Fruit fly (Drosophila melanogaster) whole organism, embryonic: ENCODE results near the gene CheA29a.

Source experiments
- Antp ChIP-seq: fragments of 200-800 bp; sonication (Bioruptor generic); optimal IDR thresholded peaks from 3 replicates; lab custom pipeline; 2016; ENCODE audit warnings: missing biosample characterization, missing genetic modification characterization
- B-H2 ChIP-seq: fragments of 200-800 bp; sonication (Bioruptor generic); optimal IDR thresholded peaks from 2 replicates; lab custom pipeline; 2018; ENCODE audit warnings: missing biosample characterization, mild to moderate bottlenecking, missing genetic modification characterization
- CG11456 ChIP-seq: fragments of 200-800 bp; sonication (Bioruptor generic); IDR thresholded peaks from 3 replicates; pipeline ENCODE4 v1.3.6; 2022; ENCODE audit warnings: missing biosample characterization, missing genetic modification characterization
- CG12769 ChIP-seq: fragments of 200-800 bp; sonication (Bioruptor generic); optimal IDR thresholded peaks from 2 replicates; lab custom pipeline; 2019; ENCODE audit warnings: missing biosample characterization, mild to moderate bottlenecking, missing genetic modification characterization, moderate library complexity
- CG14050 ChIP-seq: fragments of 200-800 bp; sonication (Bioruptor generic); IDR thresholded peaks from 3 replicates; pipeline ENCODE4 v1.3.6; 2022; ENCODE audit warnings: missing biosample characterization, missing genetic modification characterization
- CG15269 ChIP-seq: fragments of 200-800 bp; sonication (Bioruptor generic); optimal IDR thresholded peaks from 2 replicates; lab custom pipeline; 2018; ENCODE audit warnings: missing biosample characterization, mild to moderate bottlenecking, missing genetic modification characterization, moderate library complexity
- CG16779 ChIP-seq: fragments of 200-800 bp; sonication (Bioruptor generic); IDR thresholded peaks from 2 replicates; pipeline ENCODE4 v1.3.6; 2022; ENCODE audit warnings: missing biosample characterization, missing genetic modification characterization
- CG1792 ChIP-seq: fragments of 200-800 bp; sonication (Bioruptor generic); optimal IDR thresholded peaks from 2 replicates; lab custom pipeline; 2016; ENCODE audit warnings: missing biosample characterization, missing genetic modification characterization
- CG2199 ChIP-seq: fragments of 200-800 bp; sonication (Bioruptor generic); IDR thresholded peaks from 3 replicates; pipeline ENCODE4 v1.3.6; 2022; ENCODE audit warnings: missing biosample characterization, missing genetic modification characterization
- CG2712 ChIP-seq: fragments of 200-800 bp; optimal IDR thresholded peaks from 3 replicates; lab custom pipeline; 2019; ENCODE audit warnings: missing biosample characterization, mild to moderate bottlenecking, missing genetic modification characterization, moderate library complexity
- CG31441 ChIP-seq: fragments of 200-800 bp; sonication (Bioruptor generic); IDR thresholded peaks from 2 replicates; pipeline ENCODE4 v1.3.6; 2022; ENCODE audit warnings: missing biosample characterization, missing genetic modification characterization
- CG3726 ChIP-seq: fragments of 200-800 bp; sonication (Bioruptor generic); IDR thresholded peaks from 3 replicates; pipeline ENCODE4, ENCODE4 v1.3.6; 2022; ENCODE audit warnings: missing biosample characterization, missing genetic modification characterization
- CG43689 ChIP-seq: fragments of 200-800 bp; sonication (Bioruptor generic); IDR thresholded peaks from 2 replicates; pipeline ENCODE4 v1.3.6; 2022; ENCODE audit warnings: missing biosample characterization, missing genetic modification characterization
- CG6175 ChIP-seq: fragments of 200-800 bp; sonication (Bioruptor generic); IDR thresholded peaks from 3 replicates; pipeline ENCODE4 v1.3.6; 2022; ENCODE audit warnings: missing biosample characterization, missing genetic modification characterization
- CG7786 ChIP-seq: fragments of 200-800 bp; sonication (Bioruptor generic); optimal IDR thresholded peaks from 2 replicates; lab custom pipeline; 2016; ENCODE audit warnings: missing biosample characterization, missing genetic modification characterization
- CG7839 ChIP-seq: fragments of 200-800 bp; sonication (Bioruptor generic); optimal IDR thresholded peaks from 3 replicates; lab custom pipeline; 2018; ENCODE audit warnings: missing biosample characterization, mild to moderate bottlenecking, missing genetic modification characterization, moderate library complexity
- CG8765 ChIP-seq: fragments of 200-800 bp; sonication (Bioruptor generic); IDR thresholded peaks from 2 replicates; pipeline ENCODE4 v1.3.6; 2022; ENCODE audit warnings: missing biosample characterization, missing genetic modification characterization
- CoRest ChIP-seq: fragments of 200-800 bp; sonication (Bioruptor generic); optimal IDR thresholded peaks from 3 replicates; lab custom pipeline; 2018; ENCODE audit warnings: missing biosample characterization, mild to moderate bottlenecking, missing genetic modification characterization, moderate library complexity
- Doc2 ChIP-seq: fragments of 200-800 bp; sonication (Bioruptor generic); IDR thresholded peaks from 2 replicates; pipeline ENCODE4 v1.3.6; 2022; ENCODE audit warnings: missing biosample characterization, missing genetic modification characterization
- Gug ChIP-seq: fragments of 200-800 bp; sonication (Bioruptor generic); IDR thresholded peaks from 4 replicates; pipeline ENCODE4 v1.3.6; 2022; ENCODE audit warnings: missing biosample characterization, missing genetic modification characterization
- HHEX ChIP-seq: fragments of 200-800 bp; sonication (Bioruptor generic); optimal IDR thresholded peaks from 3 replicates; lab custom pipeline; 2017; ENCODE audit warnings: missing biosample characterization, mild to moderate bottlenecking, missing genetic modification characterization, missing genetic modification reagents
- Hand ChIP-seq: fragments of 200-800 bp; sonication (Bioruptor generic); optimal IDR thresholded peaks from 2 replicates; lab custom pipeline; 2017; ENCODE audit warnings: mild to moderate bottlenecking, missing biosample characterization, missing genetic modification reagents, missing genetic modification characterization
- HmgZ ChIP-seq: fragments of 200-800 bp; sonication (Bioruptor generic); optimal IDR thresholded peaks from 2 replicates; lab custom pipeline; 2018; ENCODE audit warnings: missing biosample characterization, mild to moderate bottlenecking, missing genetic modification characterization
- Hmr ChIP-seq: fragments of 200-800 bp; sonication (Bioruptor generic); optimal IDR thresholded peaks from 3 replicates; lab custom pipeline; 2017; ENCODE audit warnings: mild to moderate bottlenecking, missing biosample characterization, missing genetic modification reagents, missing genetic modification characterization
- Max ChIP-seq: fragments of 200-800 bp; sonication (Bioruptor generic); optimal IDR thresholded peaks from 2 replicates; lab custom pipeline; 2016; ENCODE audit warnings: missing biosample characterization, mild to moderate bottlenecking, missing genetic modification characterization
- Med ChIP-seq: fragments of 200-800 bp; sonication (Bioruptor generic); peaks from one replicate; lab custom pipeline; 2016; ENCODE audit warnings: missing biosample characterization, missing genetic modification characterization, mild to moderate bottlenecking, inconsistent platforms, moderate library complexity
- Myb ChIP-seq: fragments of 200-800 bp; sonication (Bioruptor generic); optimal IDR thresholded peaks from 2 replicates; lab custom pipeline; 2016; ENCODE audit warnings: missing biosample characterization, missing genetic modification characterization
- Rfx ChIP-seq: fragments of 200-800 bp; sonication (Bioruptor generic); IDR thresholded peaks from 2 replicates; pipeline ENCODE4 v1.3.6; 2022; ENCODE audit warnings: missing biosample characterization, missing genetic modification characterization
- Sin3A ChIP-seq: fragments of >200 bp; optimal IDR thresholded peaks from 2 replicates; lab custom pipeline; 2018
- Six4 ChIP-seq: fragments of 200-800 bp; sonication (Bioruptor generic); optimal IDR thresholded peaks from 2 replicates; lab custom pipeline; 2016; ENCODE audit warnings: missing biosample characterization, missing genetic modification characterization
- Ssrp ChIP-seq: fragments of 200-800 bp; sonication (Bioruptor generic); optimal IDR thresholded peaks from 2 replicates; lab custom pipeline; 2018; ENCODE audit warnings: missing biosample characterization, mild to moderate bottlenecking, missing genetic modification characterization, moderate library complexity
- dan ChIP-seq: fragments of 200-800 bp; sonication (Bioruptor generic); IDR thresholded peaks from 2 replicates; pipeline ENCODE4 v1.3.6; 2022; ENCODE audit warnings: missing biosample characterization, missing genetic modification characterization
- gsb ChIP-seq: fragments of 200-800 bp; sonication (Bioruptor generic); IDR thresholded peaks from 2 replicates; pipeline ENCODE4 v1.3.6; 2022; ENCODE audit warnings: missing biosample characterization, missing genetic modification characterization
- gt ChIP-seq: fragments of 200-800 bp; sonication (Bioruptor generic); IDR thresholded peaks from 2 replicates; pipeline ENCODE4 v1.3.6; 2022; ENCODE audit warnings: missing biosample characterization, missing genetic modification characterization
- inv ChIP-seq: fragments of 200-800 bp; sonication (Bioruptor generic); IDR thresholded peaks from 2 replicates; pipeline ENCODE4 v1.3.6; 2022; ENCODE audit warnings: missing biosample characterization, missing genetic modification characterization; ENCODE audit not compliant: partially characterized antibody
- knrl ChIP-seq: fragments of 200-800 bp; sonication (Bioruptor generic); IDR thresholded peaks from 3 replicates; pipeline ENCODE4 v1.3.6; 2022; ENCODE audit warnings: missing biosample characterization, missing genetic modification characterization; ENCODE audit not compliant: partially characterized antibody
- luna ChIP-seq: fragments of 200-800 bp; sonication (Bioruptor generic); optimal IDR thresholded peaks from 2 replicates; lab custom pipeline; 2016; ENCODE audit warnings: missing biosample characterization, missing genetic modification characterization
- org-1 ChIP-seq: fragments of 200-800 bp; sonication (Bioruptor generic); optimal IDR thresholded peaks from 2 replicates; lab custom pipeline; 2017; ENCODE audit warnings: missing biosample characterization, missing genetic modification characterization
- pan ChIP-seq, 4 experiments: fragments of >200 bp in 3 of 4; fragments of 200-800 bp in 1 of 4; sonication (Bioruptor generic) in 1 of 4; optimal IDR thresholded peaks in 3 of 4; IDR thresholded peaks in 1 of 4; 2 replicates each; pipeline versions ENCODE4 v1.3.6 to Lab custom; 2017 to 2022; ENCODE audit warnings: missing biosample characterization in 2 of 4, missing genetic modification characterization in 2 of 4, mixed read lengths in 1 of 4
- pb ChIP-seq: fragments of 200-800 bp; sonication (Bioruptor generic); optimal IDR thresholded peaks from 3 replicates; lab custom pipeline; 2016; ENCODE audit warnings: missing biosample characterization, missing genetic modification characterization
- pfk ChIP-seq: fragments of 200-800 bp; sonication (Bioruptor generic); optimal IDR thresholded peaks from 2 replicates; lab custom pipeline; 2018; ENCODE audit warnings: missing biosample characterization, mild to moderate bottlenecking, missing genetic modification characterization, moderate library complexity
- slou ChIP-seq: fragments of 200-800 bp; sonication (Bioruptor generic); optimal IDR thresholded peaks from 3 replicates; lab custom pipeline; 2016; ENCODE audit warnings: missing biosample characterization, missing genetic modification characterization
- so ChIP-seq: fragments of 200-800 bp; sonication (Bioruptor generic); IDR thresholded peaks from 3 replicates; pipeline ENCODE4 v1.3.6; 2022; ENCODE audit warnings: missing biosample characterization, missing genetic modification characterization
- sob ChIP-seq: fragments of 200-800 bp; sonication (Bioruptor generic); IDR thresholded peaks from 2 replicates; pipeline ENCODE4 v1.3.6; 2022; ENCODE audit warnings: missing biosample characterization, missing genetic modification characterization
- sr ChIP-seq: fragments of 200-800 bp; sonication (Bioruptor generic); IDR thresholded peaks from 3 replicates; pipeline ENCODE4 v1.3.6; 2022; ENCODE audit warnings: missing biosample characterization, missing genetic modification characterization
- stwl ChIP-seq: fragments of 200-800 bp; sonication (Bioruptor generic); optimal IDR thresholded peaks from 3 replicates; lab custom pipeline; 2018; ENCODE audit warnings: missing biosample characterization, mild to moderate bottlenecking, missing genetic modification characterization, moderate library complexity
- toy ChIP-seq: fragments of 200-800 bp; sonication (Bioruptor generic); IDR thresholded peaks from 2 replicates; pipeline ENCODE4 v1.3.6; 2022; ENCODE audit warnings: missing biosample characterization, missing genetic modification characterization
- trem ChIP-seq: fragments of 200-800 bp; optimal IDR thresholded peaks from 3 replicates; lab custom pipeline; 2019; ENCODE audit warnings: missing biosample characterization, mild to moderate bottlenecking, missing genetic modification characterization, moderate library complexity
- twi ChIP-seq: fragments of 200-800 bp; optimal IDR thresholded peaks from 2 replicates; lab custom pipeline; 2019; ENCODE audit warnings: missing biosample characterization, mild to moderate bottlenecking, missing genetic modification characterization, moderate library complexity
- zen ChIP-seq: fragments of 200-800 bp; sonication (Bioruptor generic); optimal IDR thresholded peaks from 3 replicates; lab custom pipeline; 2018; ENCODE audit warnings: missing biosample characterization, mild to moderate bottlenecking, missing genetic modification characterization, moderate library complexity
- zfh1 ChIP-seq: fragments of 200-800 bp; sonication (Bioruptor generic); IDR thresholded peaks from 3 replicates; pipeline ENCODE4 v1.3.6; 2022; ENCODE audit warnings: missing biosample characterization, missing genetic modification characterization

The CheA29a gene

dm6 chr2L:8464107-8464582 lies 13.0 kb upstream of the CheA29a start, which contains the start of gene prg (continued):
- TF ChIP-seq CG6175 (no peak), gt (no peak), toy (GFP tag; lab: Robert Waterston, UW) (no peak), sr (GFP tag; lab: Robert Waterston, UW) (no peak), dan (GFP tag; lab: Robert Waterston, UW) (no peak), twi (tag; lab: Kevin White, UChicago) (peak; percentile 34), CoRest (tag; lab: Kevin White, UChicago) (peak; percentile 74), sob (peak; percentile 62), inv (peak; percentile 90), so (GFP tag; lab: Robert Waterston, UW) (peak; percentile 63; the same call in 1 of the 3 replicates), Antp (peak; percentile 56), CG16779 (GFP tag; lab: Robert Waterston, UW) (0 out of 2 replicates have a peak, but pooled peaks have one; percentile 58), trem (tag; lab: Kevin White, UChicago) (peak; percentile 68), knrl (GFP tag; lab: Robert Waterston, UW) (peak; percentile 90), pb (GFP tag; lab: Kevin White, UChicago) (peak; percentile 51), pan (optimal IDR thresholded peaks at IDR 0.05; lab: Kevin White, UChicago) (no peak), pan (GFP tag; optimal IDR thresholded peaks at IDR 0.05 in 1 of 2, IDR thresholded peaks at IDR 0.05 in 1 of 2) (peak in 1 of 2 experiments; percentile 60), pfk (GFP tag; lab: Kevin White, UChicago) (no peak), HmgZ (tag; lab: Kevin White, UChicago) (peak; percentile 69), CG1792 (GFP tag; lab: Kevin White, UChicago) (peak; percentile 50), luna (GFP tag; lab: Kevin White, UChicago) (peak; percentile 49), stwl (tag; lab: Kevin White, UChicago) (peak; percentile 76), Six4 (peak; percentile 26), zfh1 (peak; percentile 16; the same call in 1 of the 3 replicates), gsb (GFP tag; lab: Robert Waterston, UW) (no peak), CG11456 (peak; percentile 72; the same call in 2 of the 3 replicates), Doc2 (no peak), CG7839 (tag; lab: Kevin White, UChicago) (peak; percentile 79), CG43689 (no peak; the same call in 1 of the 2 replicates), CG12769 (tag; lab: Kevin White, UChicago) (peak; percentile 28), Hmr (GFP tag; lab: Kevin White, UChicago) (peak; percentile 66), Sin3A (lab: Kevin White, UChicago) (no peak), slou (GFP tag; lab: Kevin White, UChicago) (peak; percentile 72), CG8765 (no peak), Ssrp (peak; percentile 51), CG2712 (tag; lab: Kevin White, UChicago) (peak; percentile 71), zen (tag; lab: Kevin White, UChicago) (peak; percentile 40), CG7786 (peak; percentile 38), Hand (peak; percentile 51), CG14050 (GFP tag; lab: Robert Waterston, UW) (peak; percentile 33; the same call in 1 of the 3 replicates), HHEX (GFP tag; lab: Kevin White, UChicago) (peak; percentile 42), B-H2 (GFP tag; lab: Kevin White, UChicago) (peak; percentile 67), org-1 (GFP tag; lab: Kevin White, UChicago) (no peak), Med (peak; percentile 94), CG15269 (tag; lab: Kevin White, UChicago) (peak; percentile 68), Myb (GFP tag; lab: Kevin White, UChicago) (peak; percentile 55), Max (peak; percentile 84), CG2199 (GFP tag; lab: Robert Waterston, UW) (no peak), Rfx (GFP tag; lab: Robert Waterston, UW) (peak; percentile 77), Gug (GFP tag; lab: Robert Waterston, UW) (peak; percentile 10; the same call in 1 of the 4 replicates), CG31441 (GFP tag; lab: Robert Waterston, UW) (peak; percentile 61; the same call in 1 of the 2 replicates), CG3726 (GFP tag; lab: Robert Waterston, UW) (no peak)
